Fruit fly (Drosophila melanogaster): ENCODE data around the gene CG8813.
A peak's percentile ranks its signal among the peaks of the same experiment; 100 is the strongest.

Gene CG8813

DNA sequence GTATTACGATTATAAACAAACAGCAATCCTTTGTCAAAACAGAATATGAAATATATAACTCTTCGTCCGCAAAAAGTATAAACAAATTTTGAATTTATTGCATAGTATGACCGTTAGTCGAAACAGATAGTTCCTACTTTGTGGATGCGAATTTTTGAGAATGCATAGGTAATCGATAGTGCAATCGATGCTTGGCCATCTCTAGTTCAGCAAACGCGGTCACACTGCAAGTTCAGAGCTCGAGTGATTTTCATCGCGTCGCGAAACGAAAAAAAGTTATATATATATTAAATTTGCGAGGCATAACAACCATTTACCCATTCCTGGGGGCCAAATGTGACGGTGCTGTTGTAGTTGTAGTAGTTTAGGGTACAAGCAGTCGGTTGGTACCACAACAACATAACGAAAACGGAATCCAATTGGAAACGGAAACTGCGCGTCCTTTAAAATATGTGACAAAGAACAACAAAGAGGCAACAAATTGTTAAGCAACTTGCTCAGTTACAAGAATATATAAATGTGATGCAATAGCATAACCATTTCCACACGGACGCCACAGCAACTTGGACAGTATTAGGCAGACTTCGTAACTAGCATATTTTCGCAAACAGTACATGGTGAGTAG, 12.4 kb upstream of the CG8813 start, which contains the start of gene CG2991 (continued):
- TF ChIP-seq NfI (GFP tag; optimal IDR thresholded peaks at IDR 0.05) (peak; percentile 26), Dip2 (GFP tag; IDR thresholded peaks at IDR 0.05) (no peak), crol (GFP tag; IDR thresholded peaks at IDR 0.05) (no peak), amos (GFP tag; IDR thresholded peaks at IDR 0.05; ENCODE audit: partially characterized antibody) (peak; percentile 90; the same call in 1 of the 2 replicates), Ptx1 (GFP tag; IDR thresholded peaks at IDR 0.05) (no peak), seq (GFP tag; IDR thresholded peaks at IDR 0.05) (no peak), toy (GFP tag; IDR thresholded peaks at IDR 0.05) (no peak), bsh (GFP tag; optimal IDR thresholded peaks at IDR 0.05) (peak in 1 of 2 experiments; percentile 3), CG1603 (tag; optimal IDR thresholded peaks at IDR 0.05) (peak; percentile 74), Ets65A (GFP tag) (peak; percentile 60), CG31365 (tag; optimal IDR thresholded peaks at IDR 0.05) (peak; percentile 3), D19A (tag; optimal IDR thresholded peaks at IDR 0.05) (peak; percentile 52), sob (GFP tag; IDR thresholded peaks at IDR 0.05) (peak; percentile 57), phol (tag; optimal IDR thresholded peaks at IDR 0.05) (peak; percentile 45), CG12155 (GFP tag; optimal IDR thresholded peaks at IDR 0.05) (peak; percentile 20), CG17568 (GFP tag; optimal IDR thresholded peaks at IDR 0.05) (peak; percentile 48), CG11696 (GFP tag; IDR thresholded peaks at IDR 0.05) (no peak), Dad (GFP tag; optimal IDR thresholded peaks at IDR 0.05) (no peak), Rfx (GFP tag; IDR thresholded peaks at IDR 0.05) (peak; percentile 59), Hmr (GFP tag; optimal IDR thresholded peaks at IDR 0.05) (peak; percentile 31), Nf-YC (tag; optimal IDR thresholded peaks at IDR 0.05) (peak; percentile 58), BEAF-32 (GFP tag; optimal IDR thresholded peaks at IDR 0.05) (peak; percentile 93), HLH4C (GFP tag; IDR thresholded peaks at IDR 0.05; ENCODE audit: partially characterized antibody) (peak; percentile 59; the same call in 2 of the 3 replicates), E2f2 (GFP tag; IDR thresholded peaks at IDR 0.05) (peak; percentile 89), CG13296 (GFP tag; optimal IDR thresholded peaks at IDR 0.05) (peak; percentile 18), nerfin-1 (tag; optimal IDR thresholded peaks at IDR 0.05) (peak; percentile 9), Hand (GFP tag; optimal IDR thresholded peaks at IDR 0.05) (no peak), grau (tag; optimal IDR thresholded peaks at IDR 0.05) (peak; percentile 45), CG9437 (GFP tag; optimal IDR thresholded peaks at IDR 0.05) (peak; percentile 19), CG13424 (tag; optimal IDR thresholded peaks at IDR 0.05) (peak; percentile 11), knrl (GFP tag; IDR thresholded peaks at IDR 0.05; ENCODE audit: partially characterized antibody) (peak; percentile 82), CG1233 (GFP tag; optimal IDR thresholded peaks at IDR 0.05) (peak; percentile 25), CG5180 (GFP tag; optimal IDR thresholded peaks at IDR 0.05) (peak; percentile 18), nom (GFP tag; optimal IDR thresholded peaks at IDR 0.05) (peak; percentile 17), CG10543 (GFP tag; optimal IDR thresholded peaks at IDR 0.05) (peak; percentile 64), row (GFP tag; IDR thresholded peaks at IDR 0.05) (peak; percentile 60; the same call in 2 of the 3 replicates), ftz-f1 (GFP tag; optimal IDR thresholded peaks at IDR 0.05) (peak; percentile 15), ssp (GFP tag; IDR thresholded peaks at IDR 0.05) (peak; percentile 65), ken (GFP tag; IDR thresholded peaks at IDR 0.05) (0 out of 3 replicates have a peak, but pooled peaks have one; percentile 10), chm (GFP tag; IDR thresholded peaks at IDR 0.05) (peak; percentile 74), maf-S (GFP tag; optimal IDR thresholded peaks at IDR 0.05) (no peak), Ets97D (GFP tag; optimal IDR thresholded peaks at IDR 0.05) (peak; percentile 87), Elba2 (GFP tag; optimal IDR thresholded peaks at IDR 0.05) (peak; percentile 91), Hsf (GFP tag; optimal IDR thresholded peaks at IDR 0.05) (peak; percentile 37), CG8290 (GFP tag; optimal IDR thresholded peaks at IDR 0.05) (no peak), CG8290 (tag; optimal IDR thresholded peaks at IDR 0.05) (peak in 1 of 2 experiments; percentile 75), CG30403 (GFP tag; optimal IDR thresholded peaks at IDR 0.05) (no peak), unc-4 (GFP tag; IDR thresholded peaks at IDR 0.05; ENCODE audit: partially characterized antibody) (peak; percentile 87), wdn (GFP tag; IDR thresholded peaks at IDR 0.05) (peak; percentile 28; the same call in 1 of the 2 replicates), lilli (GFP tag; optimal IDR thresholded peaks at IDR 0.05) (peak; percentile 49)
